Worm (Caenorhabditis elegans) whole organism, midembryonic: ENCODE data around the gene pfs-2.
A peak's percentile ranks its signal among the peaks of the same experiment; 100 is the strongest.

ENCODE experiments used
- T22C8.4 ChIP-seq: fragments of 200-800 bp; sonication (Bioruptor generic); IDR thresholded peaks from 2 replicates; pipeline ENCODE4 v1.3.6; 2022; ENCODE audit warnings: missing genetic modification characterization, missing compliant biosample characterization
- cog-1 ChIP-seq: sonication (generic microtip); optimal IDR thresholded peaks from 2 replicates; lab custom pipeline; 2016; ENCODE audit warnings: missing genetic modification characterization, missing compliant biosample characterization
- flt-1 ChIP-seq: fragments of 200-800 bp; sonication (Bioruptor generic); IDR thresholded peaks from 2 replicates; pipeline ENCODE4 v1.3.6; 2022; ENCODE audit warnings: missing genetic modification characterization, missing compliant biosample characterization
- klf-2 ChIP-seq: fragments of 200-800 bp; sonication (Bioruptor generic); conservative IDR thresholded peaks from 2 replicates; pipeline ENCODE4 v1.3.6; 2022; ENCODE audit warnings: missing genetic modification reagents, missing genetic modification characterization, missing compliant biosample characterization
- med-1 ChIP-seq: sonication (generic microtip); optimal IDR thresholded peaks from 2 replicates; lab custom pipeline; 2017; ENCODE audit warnings: missing genetic modification characterization, mild to moderate bottlenecking, missing compliant biosample characterization, antibody characterized with exemption, missing genetic modification reagents; ENCODE audit not compliant: insufficient read depth
- ref-1 ChIP-seq: fragments of 200-800 bp; sonication (Bioruptor generic); conservative IDR thresholded peaks from 2 replicates; pipeline ENCODE4 v1.3.6; 2022; ENCODE audit warnings: missing genetic modification reagents, missing genetic modification characterization, missing compliant biosample characterization
- tab-1 ChIP-seq: fragments of 200-800 bp; sonication (Bioruptor generic); IDR thresholded peaks from 2 replicates; pipeline ENCODE4 v1.3.6; 2022; ENCODE audit warnings: missing genetic modification characterization, missing compliant biosample characterization
- ztf-23 ChIP-seq: fragments of 200-800 bp; sonication (Bioruptor generic); IDR thresholded peaks from 2 replicates; pipeline ENCODE4 v1.3.6; 2022; ENCODE audit warnings: missing genetic modification reagents, missing genetic modification characterization, missing compliant biosample characterization
- ztf-29 ChIP-seq: fragments of 200-800 bp; sonication (Bioruptor generic); IDR thresholded peaks from 2 replicates; pipeline ENCODE4 v1.3.6; 2022; ENCODE audit warnings: missing genetic modification reagents, missing genetic modification characterization, missing compliant biosample characterization

Gene pfs-2

DNA sequence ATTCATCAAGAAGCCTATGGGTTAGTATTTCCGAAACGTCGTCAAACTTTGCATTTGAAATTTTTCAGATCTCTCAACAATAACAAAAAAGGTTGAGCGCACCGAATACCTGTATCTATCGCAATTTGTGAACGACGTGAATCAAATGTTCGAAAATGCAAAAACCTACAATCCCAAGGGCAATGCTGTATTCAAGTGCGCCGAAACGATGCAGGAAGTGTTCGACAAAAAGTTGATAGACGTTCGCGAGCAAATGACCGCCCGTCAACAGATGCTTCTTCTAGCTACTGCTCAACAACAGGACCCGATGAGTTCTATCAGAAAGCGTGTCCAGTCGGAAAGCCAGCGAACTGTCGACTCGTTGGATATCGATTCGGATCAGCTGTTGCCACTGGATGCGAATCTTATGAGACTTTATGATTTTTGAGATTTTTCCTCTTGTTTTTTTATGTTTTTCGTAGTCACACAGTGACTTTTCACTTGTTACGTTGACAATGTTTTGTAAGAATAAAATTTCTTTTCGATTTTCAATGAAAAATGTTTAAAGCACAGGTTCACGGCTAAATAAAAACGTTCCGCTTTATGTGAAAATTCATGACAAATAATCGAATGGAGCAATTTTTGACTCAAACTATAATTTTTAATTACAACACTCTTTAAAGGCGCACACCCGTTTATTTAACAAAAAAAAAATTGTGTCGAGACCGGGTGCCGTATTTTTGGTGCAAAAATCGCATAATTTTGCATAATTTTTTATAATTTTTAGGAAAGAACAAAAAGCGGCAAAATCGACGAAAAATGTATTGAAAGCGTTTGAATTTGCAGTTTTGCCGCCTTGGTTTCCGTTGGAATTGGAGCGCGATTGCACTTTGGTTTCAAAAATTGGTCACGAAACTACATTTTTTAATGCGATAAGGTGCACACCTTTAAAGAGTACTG lies 49.4 kb downstream of the pfs-2 start:
- TF ChIP-seq flt-1 (GFP tag; lab: Robert Waterston, UW) (peak; percentile 78), klf-2 (GFP tag; lab: Robert Waterston, UW) (no peak)

DNA sequence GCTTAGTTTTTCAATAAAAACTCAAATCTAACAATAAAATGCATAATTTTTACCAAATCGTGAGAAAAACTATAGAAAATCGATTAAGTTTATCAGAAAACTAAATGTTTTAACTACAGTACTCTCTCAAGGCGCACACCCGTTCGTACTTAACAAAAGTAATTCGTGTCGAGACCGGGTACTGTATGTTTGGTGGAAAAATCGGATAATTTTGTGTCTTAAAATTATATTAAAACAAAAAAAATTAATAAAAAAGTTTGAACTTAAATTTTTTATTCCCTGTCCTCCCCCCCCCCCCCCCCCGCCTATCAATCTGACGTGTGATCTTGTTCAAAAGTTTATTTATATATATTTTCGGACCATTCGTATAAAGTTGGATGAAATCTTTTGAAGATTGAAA lies 50.1 kb downstream of the pfs-2 start, which contains the start of gene F26H11.4:
Gene F26H11.4, plus strand, starts transcription at position 301 of the 400 bp plus-strand sequence.
- TF ChIP-seq cog-1 (no peak), klf-2 (GFP tag; lab: Robert Waterston, UW) (no peak), ztf-29 (GFP tag; lab: Robert Waterston, UW) (no peak), tab-1 (GFP tag; lab: Robert Waterston, UW) (no peak), flt-1 (GFP tag; lab: Robert Waterston, UW) (no peak), ztf-23 (no peak), T22C8.4 (GFP tag; lab: Robert Waterston, UW) (no peak), ref-1 (GFP tag; lab: Robert Waterston, UW) (no peak), med-1 (GFP tag; lab: Kevin White, UChicago) (no peak)

DNA sequence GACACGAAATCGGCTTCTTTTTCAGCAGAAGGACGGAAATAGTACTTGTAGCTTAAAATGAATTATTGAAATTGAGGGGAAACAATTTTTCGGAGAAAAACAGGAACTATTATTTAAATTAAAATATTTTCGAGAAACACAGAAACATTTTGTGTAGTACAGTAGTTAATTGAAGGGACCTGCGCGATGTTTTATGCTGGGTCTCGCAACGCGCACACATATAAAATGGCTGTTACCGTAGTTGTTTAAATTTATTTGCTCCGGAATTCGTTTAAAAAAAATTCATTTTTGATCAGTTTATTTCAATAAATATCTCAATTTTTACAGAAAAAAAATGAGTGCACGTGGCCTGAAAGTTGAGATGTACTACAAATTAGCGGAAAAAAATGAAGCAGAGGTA lies 52.6 kb downstream of the pfs-2 start, which contains the start of gene dsb-2:
Gene dsb-2, plus strand, starts transcription at position 328 of the 400 bp plus-strand sequence.
- TF ChIP-seq ztf-23 (no peak), klf-2 (GFP tag; lab: Robert Waterston, UW) (no peak), flt-1 (GFP tag; lab: Robert Waterston, UW) (no peak), ztf-29 (GFP tag; lab: Robert Waterston, UW) (no peak), ref-1 (GFP tag; lab: Robert Waterston, UW) (no peak), tab-1 (GFP tag; lab: Robert Waterston, UW) (no peak), med-1 (GFP tag; lab: Kevin White, UChicago) (no peak), T22C8.4 (GFP tag; lab: Robert Waterston, UW) (no peak), cog-1 (no peak)
